Fruit fly (Drosophila melanogaster): Measurements from ENCODE around the gene CG42613.
A peak's percentile ranks its signal among the peaks of the same experiment; 100 is the strongest.

The CG42613 gene

DNA sequence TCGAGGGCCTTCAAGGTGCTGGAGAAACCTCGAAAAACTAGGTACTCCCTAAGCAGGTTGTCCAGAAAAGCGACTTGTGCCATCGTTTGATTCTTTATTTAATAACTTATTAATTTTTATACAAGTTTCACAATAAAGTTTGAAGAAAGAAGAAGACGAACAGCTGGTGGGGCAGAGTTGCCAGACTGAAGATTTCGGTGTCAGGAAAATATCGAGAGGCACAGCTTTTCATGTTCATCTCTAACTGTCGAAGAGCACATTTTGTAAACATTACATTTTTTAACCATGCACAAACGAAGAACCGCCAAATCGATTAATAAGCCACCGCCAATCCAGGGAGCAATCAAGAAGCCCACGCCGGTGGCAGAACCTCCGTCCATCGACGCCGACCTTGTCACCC lies 94.9 kb downstream of the CG42613 start, which contains the start of the genes CG6005 and CG14286 (continued):
- TF ChIP-seq CG7368 (GFP tag; optimal IDR thresholded peaks at IDR 0.05) (no peak), ss (GFP tag; optimal IDR thresholded peaks at IDR 0.05) (no peak), topi (GFP tag; optimal IDR thresholded peaks at IDR 0.05) (no peak), net (GFP tag; optimal IDR thresholded peaks at IDR 0.05) (no peak), Hr4 (GFP tag; optimal IDR thresholded peaks at IDR 0.05) (peak; percentile 43), CG3032 (tag; optimal IDR thresholded peaks at IDR 0.05) (no peak), CG4318 (GFP tag; optimal IDR thresholded peaks at IDR 0.05) (no peak)

DNA sequence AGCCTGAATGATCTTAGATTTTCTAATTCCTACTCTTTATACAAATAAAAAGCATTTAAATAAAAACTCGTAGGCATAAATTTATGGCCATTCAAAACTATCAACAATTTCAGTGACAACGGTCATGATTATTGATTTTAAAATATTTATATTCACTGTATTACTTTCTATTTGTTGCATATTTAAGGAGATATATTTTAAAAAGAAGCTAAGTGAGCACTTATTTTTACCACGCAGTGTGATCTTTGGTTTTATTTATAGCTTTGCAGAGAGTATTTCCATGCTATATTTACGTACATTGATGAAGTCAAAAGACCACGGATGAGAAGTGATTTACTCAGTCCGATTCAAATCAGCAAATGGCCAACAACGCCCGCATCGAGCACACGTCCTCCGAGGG lies 95.8 kb downstream of the CG42613 start, which contains the start of gene CG14285:
TSS of gene CG14285 (plus strand) at position 339 of the 400 bp plus-strand sequence.
- TF ChIP-seq Sox102F (GFP tag; optimal IDR thresholded peaks at IDR 0.05) (no peak), pdm3 (GFP tag; optimal IDR thresholded peaks at IDR 0.05) (no peak), eg (GFP tag; IDR thresholded peaks at IDR 0.05) (no peak), svp (GFP tag) (no peak), Sox15 (GFP tag; optimal IDR thresholded peaks at IDR 0.05) (no peak), CG16779 (tag; optimal IDR thresholded peaks at IDR 0.05) (no peak), cyc (GFP tag; optimal IDR thresholded peaks at IDR 0.05) (no peak), OdsH (GFP tag; optimal IDR thresholded peaks at IDR 0.05) (no peak), CG11762 (GFP tag; optimal IDR thresholded peaks at IDR 0.05; ENCODE audit: insufficient read depth) (no peak), CG4318 (GFP tag; optimal IDR thresholded peaks at IDR 0.05) (no peak), CG3919 (GFP tag; optimal IDR thresholded peaks at IDR 0.05) (no peak), fd85E (GFP tag; optimal IDR thresholded peaks at IDR 0.05) (no peak), CG6276 (GFP tag; optimal IDR thresholded peaks at IDR 0.05) (no peak), Hr38 (GFP tag; optimal IDR thresholded peaks at IDR 0.05) (no peak), Gug (GFP tag; IDR thresholded peaks at IDR 0.05) (no peak)

DNA sequence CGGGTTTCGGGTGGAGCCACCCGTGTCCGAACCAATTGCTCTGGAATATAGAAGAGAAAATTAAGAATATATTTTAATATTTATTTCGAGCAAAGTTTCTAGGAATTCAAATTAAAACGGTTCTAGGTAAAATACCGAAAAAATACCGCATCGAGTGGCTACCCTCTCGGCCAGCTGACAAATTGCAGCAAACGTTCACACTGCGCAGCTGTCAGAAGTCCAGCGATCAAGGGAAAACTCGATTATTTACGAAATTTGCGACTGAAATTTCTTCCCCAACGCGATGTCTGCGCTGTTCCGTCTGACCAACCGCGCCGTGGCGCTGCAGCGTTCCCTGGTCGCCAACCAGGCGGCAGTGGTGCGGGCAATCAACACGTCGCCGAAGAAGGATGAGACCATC lies 98.2 kb downstream of the CG42613 start, which contains the start of gene NP15.6:
TSS of gene NP15.6 (plus strand) at position 204 of the 400 bp plus-strand sequence.
- TF ChIP-seq achi (GFP tag; optimal IDR thresholded peaks at IDR 0.05) (peak; percentile 99), svp (GFP tag) (no peak), CG32006 (GFP tag; optimal IDR thresholded peaks at IDR 0.05) (no peak)
